Worm (Caenorhabditis elegans): ENCODE results near the gene znf-782.

ce11 chrIV:1045683-1046082 is 21.6 kb downstream of the znf-782 start, which contains the start of gene srx-12:
- no peak for TF ChIP-seq unc-62 (GFP tag; optimal IDR thresholded peaks at IDR 0.05)
- no peak for TF ChIP-seq egl-27 (tag; optimal IDR thresholded peaks at IDR 0.05)
- no peak for TF ChIP-seq nhr-12 (tag; optimal IDR thresholded peaks at IDR 0.05)
- TF ChIP-seq fkh-10 (GFP tag; optimal IDR thresholded peaks at IDR 0.05) = no peak
- TF ChIP-seq skn-1 (tag; optimal IDR thresholded peaks at IDR 0.05) = no peak
- TF ChIP-seq lin-15B (tag; optimal IDR thresholded peaks at IDR 0.05) = no peak
- no peak for TF ChIP-seq lsy-2 (tag; optimal IDR thresholded peaks at IDR 0.05)
- no peak for TF ChIP-seq aha-1 (tag; optimal IDR thresholded peaks at IDR 0.05)
- no peak for TF ChIP-seq ztf-11 (tag; optimal IDR thresholded peaks at IDR 0.05)
- no peak for TF ChIP-seq blmp-1 (tag; optimal IDR thresholded peaks at IDR 0.05)
- no peak for TF ChIP-seq mep-1 (tag; optimal IDR thresholded peaks at IDR 0.05)
- no peak for TF ChIP-seq efl-1 (optimal IDR thresholded peaks at IDR 0.05)
- TF ChIP-seq efl-1 (GFP tag; optimal IDR thresholded peaks at IDR 0.05 in 1 of 2) = no peak
- no peak for TF ChIP-seq ama-1 (optimal IDR thresholded peaks at IDR 0.05)

All from whole organism, L1 larva.